Worm (Caenorhabditis elegans): ENCODE results near the gene dhhc-14.
A peak's percentile ranks its signal among the peaks of the same experiment; 100 is the strongest.
"Not testable (repeated sequence)": the region's sequence is repeated elsewhere in the genome, so short reads cannot be mapped to it uniquely, and the experiment has no call there.

The dhhc-14 gene

ce11 chrX:8541562-8541961 lies 10.5 kb upstream of the dhhc-14 start, which contains the start of gene nspc-7:
Gene nspc-7 (plus strand): TSS chrX:8541862.
- TF ChIP-seq Y48G9A.11 (GFP tag; IDR thresholded peaks at IDR 0.05); daf-8 (GFP tag; IDR thresholded peaks at IDR 0.05); madf-9 (GFP tag; conservative IDR thresholded peaks at IDR 0.05): not testable (repeated sequence)

ce11 chrX:8545971-8546442 lies 6.1 kb upstream of the dhhc-14 start, which contains the start of gene sdha-1:
Gene sdha-1 (minus strand): TSS chrX:8546021.
- TF ChIP-seq T20F7.1 (GFP tag; optimal IDR thresholded peaks at IDR 0.05), result peak; percentile 69
- TF ChIP-seq ces-1 (GFP tag; optimal IDR thresholded peaks at IDR 0.05), result no peak
- TF ChIP-seq ceh-44 (GFP tag; IDR thresholded peaks at IDR 0.05), result no peak
- TF ChIP-seq lin-29 (GFP tag; IDR thresholded peaks at IDR 0.05), result 0 out of 2 replicates have a peak, but pooled peaks have one; percentile 13
- no peak for TF ChIP-seq aly-2 (tag; optimal IDR thresholded peaks at IDR 0.05)
- TF ChIP-seq zfp-3 (GFP tag; conservative IDR thresholded peaks at IDR 0.05), result no peak; the same call in 1 of the 2 replicates
- TF ChIP-seq fos-1 (tag; optimal IDR thresholded peaks at IDR 0.05), result no peak
- TF ChIP-seq lim-7 (GFP tag; IDR thresholded peaks at IDR 0.05), result no peak
- no peak for TF ChIP-seq lir-3 (tag; optimal IDR thresholded peaks at IDR 0.05)
- peak; percentile 93 to 100 for TF ChIP-seq hif-1 (tag; optimal IDR thresholded peaks at IDR 0.05)
- peak; percentile 80 for TF ChIP-seq dpl-1 (GFP tag; optimal IDR thresholded peaks at IDR 0.05)
- peak; percentile 79 for TF ChIP-seq ctbp-1 (GFP tag; IDR thresholded peaks at IDR 0.05)
- TF ChIP-seq nhr-48 (tag; optimal IDR thresholded peaks at IDR 0.05), result peak; percentile 59
- TF ChIP-seq spr-1 (tag; optimal IDR thresholded peaks at IDR 0.05), result peak; percentile 71
- no peak for TF ChIP-seq php-3 (GFP tag; IDR thresholded peaks at IDR 0.05)
- TF ChIP-seq set-16 (GFP tag; IDR thresholded peaks at IDR 0.05), result no peak
- peak; percentile 62 to 91 for TF ChIP-seq lsy-2 (tag; optimal IDR thresholded peaks at IDR 0.05)
- TF ChIP-seq mdl-1 (tag; optimal IDR thresholded peaks at IDR 0.05), result peak; percentile 45 to 96
- no peak for TF ChIP-seq Y75B8A.6 (GFP tag; IDR thresholded peaks at IDR 0.05)
- no peak for TF ChIP-seq ceh-62 (tag; optimal IDR thresholded peaks at IDR 0.05)
- no peak for TF ChIP-seq ceh-28 (tag; optimal IDR thresholded peaks at IDR 0.05)
- peak; percentile 86 for TF ChIP-seq nhr-77 (tag; optimal IDR thresholded peaks at IDR 0.05)
- TF ChIP-seq hlh-11 (tag; optimal IDR thresholded peaks at IDR 0.05), result peak; percentile 96
- TF ChIP-seq ztf-7 (tag; optimal IDR thresholded peaks at IDR 0.05), result peak; percentile 70
- TF ChIP-seq ceh-32 (tag; optimal IDR thresholded peaks at IDR 0.05; ENCODE audit: poor library complexity), result no peak
- TF ChIP-seq pqm-1 (tag; optimal IDR thresholded peaks at IDR 0.05), result peak; percentile 67
- TF ChIP-seq daf-12 (tag; optimal IDR thresholded peaks at IDR 0.05), result no peak
- TF ChIP-seq nhr-41 (GFP tag; IDR thresholded peaks at IDR 0.05), result peak; percentile 32; the same call in 1 of the 2 replicates
- peak; percentile 86 for TF ChIP-seq lin-13 (GFP tag; optimal IDR thresholded peaks at IDR 0.05)
- peak; percentile 43; the same call in 1 of the 2 replicates for TF ChIP-seq nhr-42 (GFP tag; IDR thresholded peaks at IDR 0.05)
- TF ChIP-seq aha-1 (tag), result peak; percentile 100
- no peak for TF ChIP-seq tag-97 (GFP tag; IDR thresholded peaks at IDR 0.05)
- TF ChIP-seq ztf-11 (tag; optimal IDR thresholded peaks at IDR 0.05), result no peak
- peak; percentile 66 for TF ChIP-seq duxl-1 (tag; optimal IDR thresholded peaks at IDR 0.05; ENCODE audit: poor library complexity)
- no peak for TF ChIP-seq D1046.2 (GFP tag; IDR thresholded peaks at IDR 0.05)
- TF ChIP-seq lin-39 (tag; optimal IDR thresholded peaks at IDR 0.05), result no peak
- no peak for TF ChIP-seq ceh-82 (tag; optimal IDR thresholded peaks at IDR 0.05)
- peak; percentile 64; the same call in 1 of the 2 replicates for TF ChIP-seq saeg-2 (GFP tag; IDR thresholded peaks at IDR 0.05)
- TF ChIP-seq zip-2 (tag; optimal IDR thresholded peaks at IDR 0.05), result peak; percentile 33
- TF ChIP-seq lin-15B (tag; optimal IDR thresholded peaks at IDR 0.05), result no peak
- peak; percentile 55 for TF ChIP-seq F37D6.2 (tag; optimal IDR thresholded peaks at IDR 0.05)
- TF ChIP-seq zag-1 (tag; optimal IDR thresholded peaks at IDR 0.05), result no peak
- TF ChIP-seq egl-27 (tag; optimal IDR thresholded peaks at IDR 0.05), result no peak
- TF ChIP-seq spr-3 (GFP tag; optimal IDR thresholded peaks at IDR 0.05), result no peak
- no peak for TF ChIP-seq gei-8 (GFP tag; optimal IDR thresholded peaks at IDR 0.05)
- TF ChIP-seq nhr-237 (tag; optimal IDR thresholded peaks at IDR 0.05), result no peak
- no peak for TF ChIP-seq madf-9 (GFP tag; conservative IDR thresholded peaks at IDR 0.05)
- peak; percentile 98 for TF ChIP-seq dve-1 (tag; optimal IDR thresholded peaks at IDR 0.05; ENCODE audit: insufficient read depth)
